Worm (Caenorhabditis elegans): ENCODE data around the gene ugt-43.

DNA sequence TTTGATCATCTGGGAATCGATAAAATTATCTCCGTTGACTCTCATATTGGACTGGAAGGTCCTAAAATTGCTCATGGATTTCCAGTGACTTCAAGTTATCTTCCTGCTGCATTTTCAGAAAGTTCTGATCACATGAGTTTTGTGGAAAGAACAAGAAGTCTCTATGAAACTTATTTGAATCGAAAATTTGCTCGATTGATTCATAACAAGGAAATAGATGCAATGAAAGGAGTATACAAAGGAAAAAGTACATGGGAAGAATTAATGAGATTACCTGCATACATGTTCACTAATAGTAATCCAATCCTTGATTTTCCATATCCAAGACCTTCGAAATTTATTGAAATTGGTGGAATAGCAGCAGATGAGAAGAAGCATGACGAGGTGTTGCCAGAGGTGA is 1.4 kb downstream of the ugt-43 start:
- TF ChIP-seq lsy-27 (tag; optimal IDR thresholded peaks at IDR 0.05; ENCODE audit: borderline replicate concordance, insufficient read depth) (no peak), K12H6.12 (tag; optimal IDR thresholded peaks at IDR 0.05) (no peak), sea-2 (GFP tag; IDR thresholded peaks at IDR 0.05) (no peak), unc-130 (GFP tag; optimal IDR thresholded peaks at IDR 0.05) (no peak), akir-1 (GFP tag; optimal IDR thresholded peaks at IDR 0.05) (no peak), B0019.2 (GFP tag; conservative IDR thresholded peaks at IDR 0.05) (no peak), snpc-4 (GFP tag; optimal IDR thresholded peaks at IDR 0.05) (no peak), snpc-4 (tag; optimal IDR thresholded peaks at IDR 0.05) (no peak), F55B11.4 (tag; optimal IDR thresholded peaks at IDR 0.05; ENCODE audit: borderline replicate concordance, insufficient read depth) (no peak)

Measured in whole organism, young adult.